Fruit fly (Drosophila melanogaster) whole organism, embryonic: ENCODE data around the gene Idh3g.

Experiments used
- CG10267 ChIP-seq: fragments of 200-800 bp; sonication (Bioruptor generic); optimal IDR thresholded peaks from 2 replicates; lab custom pipeline; 2018; ENCODE audit warnings: missing biosample characterization, mild to moderate bottlenecking, missing genetic modification characterization, moderate library complexity
- CG10366 ChIP-seq: fragments of 200-800 bp; sonication (Bioruptor generic); IDR thresholded peaks from 2 replicates; pipeline ENCODE4 v1.3.6; 2022; ENCODE audit warnings: missing biosample characterization, missing genetic modification characterization
- CG10462 ChIP-seq: fragments of 200-800 bp; sonication (Bioruptor generic); optimal IDR thresholded peaks from 2 replicates; lab custom pipeline; 2016; ENCODE audit warnings: missing biosample characterization, missing genetic modification characterization
- CG10959 ChIP-seq: fragments of 200-800 bp; sonication (Bioruptor generic); IDR thresholded peaks from 2 replicates; pipeline ENCODE4 v1.3.6; 2022; ENCODE audit warnings: missing biosample characterization, missing genetic modification characterization
- CG10979 ChIP-seq: fragments of 200-800 bp; sonication (Bioruptor generic); optimal IDR thresholded peaks from 2 replicates; lab custom pipeline; 2018; ENCODE audit warnings: missing biosample characterization, mild to moderate bottlenecking, missing genetic modification characterization, moderate library complexity
- CG12391 ChIP-seq: fragments of 200-800 bp; sonication (Bioruptor generic); optimal IDR thresholded peaks from 3 replicates; lab custom pipeline; 2018; ENCODE audit warnings: missing biosample characterization, mild to moderate bottlenecking, missing genetic modification characterization, moderate library complexity
- CG13123 ChIP-seq: fragments of 200-800 bp; sonication (Bioruptor generic); optimal IDR thresholded peaks from 2 replicates; lab custom pipeline; 2016; ENCODE audit warnings: missing biosample characterization, missing genetic modification characterization
- CG14860 ChIP-seq: fragments of 200-800 bp; sonication (Bioruptor generic); IDR thresholded peaks from 3 replicates; pipeline ENCODE4 v1.3.6; 2022; ENCODE audit warnings: missing biosample characterization, missing genetic modification characterization; ENCODE audit not compliant: partially characterized antibody
- CG1792 ChIP-seq: fragments of 200-800 bp; sonication (Bioruptor generic); optimal IDR thresholded peaks from 2 replicates; lab custom pipeline; 2016; ENCODE audit warnings: missing biosample characterization, missing genetic modification characterization
- CG3065 ChIP-seq: fragments of 200-800 bp; sonication (Bioruptor generic); optimal IDR thresholded peaks from 2 replicates; lab custom pipeline; 2016; ENCODE audit warnings: missing biosample characterization, missing genetic modification characterization
- CG3407 ChIP-seq: fragments of 200-800 bp; sonication (Bioruptor generic); optimal IDR thresholded peaks from 2 replicates; lab custom pipeline; 2018; ENCODE audit warnings: missing biosample characterization, mild to moderate bottlenecking, missing genetic modification characterization
- CG34224 ChIP-seq: fragments of 200-800 bp; sonication (Bioruptor generic); IDR thresholded peaks from 3 replicates; pipeline ENCODE4 v1.3.6; 2022; ENCODE audit warnings: missing biosample characterization, missing genetic modification characterization; ENCODE audit not compliant: partially characterized antibody
- CG34376 ChIP-seq: fragments of 200-800 bp; sonication (Bioruptor generic); optimal IDR thresholded peaks from 2 replicates; lab custom pipeline; 2018; ENCODE audit warnings: missing biosample characterization, mild to moderate bottlenecking, missing genetic modification characterization
- CG4424 ChIP-seq: fragments of 200-800 bp; sonication (Bioruptor generic); optimal IDR thresholded peaks from 3 replicates; lab custom pipeline; 2016; ENCODE audit warnings: missing biosample characterization, missing genetic modification characterization
- CG4617 ChIP-seq: fragments of 200-800 bp; sonication (Bioruptor generic); optimal IDR thresholded peaks from 3 replicates; lab custom pipeline; 2016; ENCODE audit warnings: missing biosample characterization, missing genetic modification characterization, borderline replicate concordance
- CG5953 ChIP-seq: fragments of 200-800 bp; sonication (Bioruptor generic); IDR thresholded peaks from 2 replicates; pipeline ENCODE4 v1.3.6; 2022; ENCODE audit warnings: missing biosample characterization, missing genetic modification characterization
- CG6175 ChIP-seq: fragments of 200-800 bp; sonication (Bioruptor generic); IDR thresholded peaks from 3 replicates; pipeline ENCODE4 v1.3.6; 2022; ENCODE audit warnings: missing biosample characterization, missing genetic modification characterization
- CG8924 ChIP-seq: fragments of 200-800 bp; optimal IDR thresholded peaks from 3 replicates; lab custom pipeline; 2019; ENCODE audit warnings: missing biosample characterization, mild to moderate bottlenecking, missing genetic modification characterization, moderate library complexity
- CG9797 ChIP-seq: fragments of 200-800 bp; sonication (Bioruptor generic); optimal IDR thresholded peaks from 3 replicates; lab custom pipeline; 2018; ENCODE audit warnings: missing biosample characterization, mild to moderate bottlenecking, missing genetic modification characterization
- CG9932 ChIP-seq: fragments of 200-800 bp; sonication (Bioruptor generic); IDR thresholded peaks from 2 replicates; pipeline ENCODE4 v1.3.6; 2022; ENCODE audit warnings: missing biosample characterization, missing genetic modification characterization
- D19A ChIP-seq: fragments of 200-800 bp; optimal IDR thresholded peaks from 3 replicates; lab custom pipeline; 2019; ENCODE audit warnings: missing biosample characterization, mild to moderate bottlenecking, missing genetic modification characterization, moderate library complexity
- Drgx ChIP-seq: fragments of 200-800 bp; sonication (Bioruptor generic); IDR thresholded peaks from 2 replicates; pipeline ENCODE4 v1.3.6; 2022; ENCODE audit warnings: missing biosample characterization, missing genetic modification characterization
- E2f2 ChIP-seq: fragments of 200-800 bp; sonication (Bioruptor generic); IDR thresholded peaks from 2 replicates; pipeline ENCODE4 v1.3.6; 2022; ENCODE audit warnings: missing biosample characterization, missing genetic modification characterization
- Hey ChIP-seq: fragments of 200-800 bp; sonication (Bioruptor generic); optimal IDR thresholded peaks from 3 replicates; lab custom pipeline; 2018; ENCODE audit warnings: missing biosample characterization, mild to moderate bottlenecking, missing genetic modification characterization
- Kr ChIP-seq: fragments of 200-800 bp; sonication (Bioruptor generic); optimal IDR thresholded peaks from 2 replicates; lab custom pipeline; 2017; ENCODE audit warnings: missing biosample characterization, mild to moderate bottlenecking, missing genetic modification characterization
- Med ChIP-seq: fragments of 200-800 bp; sonication (Bioruptor generic); peaks from one replicate; lab custom pipeline; 2016; ENCODE audit warnings: missing biosample characterization, missing genetic modification characterization, mild to moderate bottlenecking, inconsistent platforms, moderate library complexity
- Spps ChIP-seq: fragments of 200-800 bp; sonication (Bioruptor generic); optimal IDR thresholded peaks from 2 replicates; lab custom pipeline; 2018; ENCODE audit warnings: missing biosample characterization, mild to moderate bottlenecking, missing genetic modification characterization
- TFAM ChIP-seq: fragments of 200-800 bp; sonication (Bioruptor generic); optimal IDR thresholded peaks from 2 replicates; lab custom pipeline; 2017; ENCODE audit warnings: missing biosample characterization, missing genetic modification characterization, inconsistent platforms
- abd-A ChIP-seq: fragments of 200-800 bp; sonication (Bioruptor generic); optimal IDR thresholded peaks from 3 replicates; lab custom pipeline; 2019; ENCODE audit warnings: missing biosample characterization, mild to moderate bottlenecking, missing genetic modification characterization, moderate library complexity
- ase ChIP-seq: fragments of 200-800 bp; sonication (Bioruptor generic); IDR thresholded peaks from 3 replicates; pipeline ENCODE4 v1.3.6; 2022; ENCODE audit warnings: missing biosample characterization, missing genetic modification characterization
- bowl ChIP-seq: fragments of 200-800 bp; sonication (Bioruptor generic); IDR thresholded peaks from 2 replicates; pipeline ENCODE4 v1.3.6; 2022; ENCODE audit warnings: missing biosample characterization, missing genetic modification characterization
- caup ChIP-seq: fragments of 200-800 bp; sonication (Bioruptor generic); optimal IDR thresholded peaks from 3 replicates; lab custom pipeline; 2017; ENCODE audit warnings: missing biosample characterization, mild to moderate bottlenecking, missing genetic modification characterization, moderate library complexity; ENCODE audit not compliant: severe bottlenecking
- dm ChIP-seq: fragments of 200-800 bp; sonication (Bioruptor generic); optimal IDR thresholded peaks from 3 replicates; lab custom pipeline; 2016; ENCODE audit warnings: missing biosample characterization, missing genetic modification characterization
- ems ChIP-seq: fragments of 200-800 bp; sonication (Bioruptor generic); optimal IDR thresholded peaks from 3 replicates; lab custom pipeline; 2016; ENCODE audit warnings: missing biosample characterization, missing genetic modification characterization
- fd3F ChIP-seq: fragments of 200-800 bp; sonication (Bioruptor generic); optimal IDR thresholded peaks from 2 replicates; lab custom pipeline; 2018; ENCODE audit warnings: missing biosample characterization, mild to moderate bottlenecking, missing genetic modification characterization, moderate library complexity
- fru ChIP-seq: fragments of >200 bp; optimal IDR thresholded peaks from 2 replicates; lab custom pipeline; 2017
- gce ChIP-seq: fragments of 200-800 bp; sonication (Bioruptor generic); IDR thresholded peaks from 3 replicates; pipeline ENCODE4 v1.3.6; 2022; ENCODE audit warnings: missing biosample characterization, missing genetic modification characterization
- gt ChIP-seq: fragments of 200-800 bp; sonication (Bioruptor generic); IDR thresholded peaks from 2 replicates; pipeline ENCODE4 v1.3.6; 2022; ENCODE audit warnings: missing biosample characterization, missing genetic modification characterization
- kah ChIP-seq: fragments of 200-800 bp; sonication (Bioruptor generic); optimal IDR thresholded peaks from 2 replicates; lab custom pipeline; 2018; ENCODE audit warnings: missing biosample characterization, mild to moderate bottlenecking, missing genetic modification characterization
- knrl ChIP-seq: fragments of 200-800 bp; sonication (Bioruptor generic); IDR thresholded peaks from 3 replicates; pipeline ENCODE4 v1.3.6; 2022; ENCODE audit warnings: missing biosample characterization, missing genetic modification characterization; ENCODE audit not compliant: partially characterized antibody
- mirr ChIP-seq: fragments of 200-800 bp; sonication (Bioruptor generic); optimal IDR thresholded peaks from 3 replicates; lab custom pipeline; 2018; ENCODE audit warnings: missing biosample characterization, mild to moderate bottlenecking, missing genetic modification characterization
- nerfin-1 ChIP-seq: fragments of 200-800 bp; sonication (Bioruptor generic); optimal IDR thresholded peaks from 3 replicates; lab custom pipeline; 2019; ENCODE audit warnings: missing biosample characterization, mild to moderate bottlenecking, missing genetic modification characterization, moderate library complexity
- otp ChIP-seq: fragments of 200-800 bp; sonication (Bioruptor generic); IDR thresholded peaks from 3 replicates; pipeline ENCODE4, ENCODE4 v1.3.6; 2022; ENCODE audit warnings: missing biosample characterization, missing genetic modification characterization
- pum ChIP-seq: fragments of 200-800 bp; sonication (Bioruptor generic); optimal IDR thresholded peaks from 2 replicates; lab custom pipeline; 2016; ENCODE audit warnings: missing biosample characterization, missing genetic modification characterization
- sim ChIP-seq: fragments of 200-800 bp; sonication (Bioruptor generic); IDR thresholded peaks from 2 replicates; pipeline ENCODE4 v1.3.6; 2022; ENCODE audit warnings: missing biosample characterization, missing genetic modification characterization
- slp2 ChIP-seq: fragments of 200-800 bp; sonication (Bioruptor generic); optimal IDR thresholded peaks from 2 replicates; lab custom pipeline; 2016; ENCODE audit warnings: missing biosample characterization, missing genetic modification characterization
- sr ChIP-seq: fragments of 200-800 bp; sonication (Bioruptor generic); IDR thresholded peaks from 3 replicates; pipeline ENCODE4 v1.3.6; 2022; ENCODE audit warnings: missing biosample characterization, missing genetic modification characterization
- stc ChIP-seq: fragments of 200-800 bp; sonication (Bioruptor generic); IDR thresholded peaks from 2 replicates; pipeline ENCODE4 v1.3.6; 2022; ENCODE audit warnings: missing biosample characterization, missing genetic modification characterization
- trem ChIP-seq: fragments of 200-800 bp; optimal IDR thresholded peaks from 3 replicates; lab custom pipeline; 2019; ENCODE audit warnings: missing biosample characterization, mild to moderate bottlenecking, missing genetic modification characterization, moderate library complexity
- ttk ChIP-seq: fragments of 200-800 bp; sonication (Bioruptor generic); IDR thresholded peaks from 2 replicates; pipeline ENCODE4 v2.1.2; 2022; ENCODE audit warnings: missing biosample characterization, missing genetic modification characterization
- zf30C ChIP-seq: fragments of 200-800 bp; sonication (Bioruptor generic); optimal IDR thresholded peaks from 3 replicates; lab custom pipeline; 2018; ENCODE audit warnings: missing biosample characterization, mild to moderate bottlenecking, missing genetic modification characterization
- zfh1 ChIP-seq: fragments of 200-800 bp; sonication (Bioruptor generic); IDR thresholded peaks from 3 replicates; pipeline ENCODE4 v1.3.6; 2022; ENCODE audit warnings: missing biosample characterization, missing genetic modification characterization

Gene Idh3g

DNA sequence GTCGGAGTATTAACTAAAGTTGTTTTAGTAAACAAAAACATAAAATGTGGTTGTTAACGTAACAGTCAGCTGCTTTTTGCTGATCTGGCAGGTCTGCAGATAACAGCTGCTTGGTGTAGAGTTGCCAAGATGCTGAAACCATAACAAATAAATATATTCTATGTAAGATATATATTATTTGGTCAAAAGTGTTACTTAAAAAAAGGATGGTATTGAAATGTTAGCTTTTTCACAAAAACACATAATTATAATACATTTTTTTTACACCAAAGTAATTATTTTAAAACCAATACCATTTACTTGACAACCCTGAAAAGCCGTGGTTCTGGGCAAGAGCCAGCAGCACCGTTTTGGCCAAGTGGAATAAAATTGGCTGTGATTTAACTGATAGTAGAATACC is at the start of gene Idh3g, which contains the start of gene CG4743 (continued):
- TF ChIP-seq CG4617: peak; percentile 96
- TF ChIP-seq D19A: peak; percentile 95
- TF ChIP-seq ase: peak; percentile 91
- no peak; the same call in 2 of the 3 replicates for TF ChIP-seq CG34224 (GFP tag; lab: Robert Waterston, UW)
- TF ChIP-seq slp2 (GFP tag; lab: Kevin White, UChicago): peak; percentile 47
- TF ChIP-seq nerfin-1 (tag; lab: Kevin White, UChicago): peak; percentile 96
- no peak for TF ChIP-seq knrl (GFP tag; lab: Robert Waterston, UW)
- TF ChIP-seq kah (GFP tag; lab: Kevin White, UChicago): peak; percentile 90
- TF ChIP-seq CG12391: peak; percentile 99
- TF ChIP-seq CG34376 (GFP tag; lab: Kevin White, UChicago): peak; percentile 94
- TF ChIP-seq CG3407 (GFP tag; lab: Kevin White, UChicago): peak; percentile 93
- TF ChIP-seq CG3065 (GFP tag; lab: Kevin White, UChicago): peak; percentile 88
- peak; percentile 95 for TF ChIP-seq CG13123 (GFP tag; lab: Kevin White, UChicago)
- no peak for TF ChIP-seq abd-A
- TF ChIP-seq caup (GFP tag; lab: Kevin White, UChicago): peak; percentile 96
- peak; percentile 81 for TF ChIP-seq ems
- TF ChIP-seq fd3F (GFP tag; lab: Kevin White, UChicago): peak; percentile 97
- TF ChIP-seq sim: peak; percentile 95
- TF ChIP-seq Hey: peak; percentile 77
- no peak for TF ChIP-seq CG14860 (GFP tag; lab: Robert Waterston, UW)
- no peak for TF ChIP-seq fru (lab: Kevin White, UChicago)
- TF ChIP-seq zf30C (GFP tag; lab: Kevin White, UChicago): peak; percentile 23
- peak; percentile 94 for TF ChIP-seq CG9932
- TF ChIP-seq CG10979 (tag; lab: Kevin White, UChicago): peak; percentile 98
- TF ChIP-seq dm (GFP tag; lab: Kevin White, UChicago): peak; percentile 57
- peak; percentile 64; the same call in 1 of the 3 replicates for TF ChIP-seq sr (GFP tag; lab: Robert Waterston, UW)
- TF ChIP-seq CG8924 (tag; lab: Kevin White, UChicago): peak; percentile 98
- peak; percentile 97 for TF ChIP-seq trem (tag; lab: Kevin White, UChicago)
- peak; percentile 88 for TF ChIP-seq mirr (GFP tag; lab: Kevin White, UChicago)
- peak; percentile 68 for TF ChIP-seq pum
- TF ChIP-seq CG10959 (GFP tag; lab: Robert Waterston, UW): peak; percentile 93
- peak; percentile 91 for TF ChIP-seq CG5953 (GFP tag; lab: Robert Waterston, UW)
- TF ChIP-seq E2f2: peak; percentile 84
- peak; percentile 87 for TF ChIP-seq CG6175
- TF ChIP-seq CG10462 (GFP tag; lab: Kevin White, UChicago): peak; percentile 95
- TF ChIP-seq CG10267 (tag; lab: Kevin White, UChicago): peak; percentile 94
- peak; percentile 96 for TF ChIP-seq Med (GFP tag; lab: Kevin White, UChicago)
- TF ChIP-seq Drgx (GFP tag; lab: Robert Waterston, UW): peak; percentile 94
- TF ChIP-seq TFAM (GFP tag; lab: Kevin White, UChicago): peak; percentile 87
- peak; percentile 56 for TF ChIP-seq CG1792
- TF ChIP-seq CG10366 (GFP tag; lab: Robert Waterston, UW): peak; percentile 95
- TF ChIP-seq zfh1 (GFP tag; lab: Robert Waterston, UW): peak; percentile 96
- TF ChIP-seq otp: peak; percentile 93
- peak; percentile 97 for TF ChIP-seq CG4424 (GFP tag; lab: Kevin White, UChicago)
- TF ChIP-seq ttk (GFP tag; lab: Robert Waterston, UW): peak; percentile 96
- TF ChIP-seq gce (GFP tag; lab: Robert Waterston, UW): peak; percentile 92
- peak; percentile 91 for TF ChIP-seq bowl (GFP tag; lab: Robert Waterston, UW)
- TF ChIP-seq gt: peak; percentile 81
- peak; percentile 50 for TF ChIP-seq CG9797 (GFP tag; lab: Kevin White, UChicago)
- peak; percentile 98 for TF ChIP-seq stc (GFP tag; lab: Robert Waterston, UW)
- peak; percentile 32 for TF ChIP-seq Kr (GFP tag; lab: Kevin White, UChicago)
- peak; percentile 97 for TF ChIP-seq Spps (tag; lab: Kevin White, UChicago)
